Fruit fly (Drosophila melanogaster): ENCODE data around the gene Gpdh3.

dm6 chr3R:22396238-22396772 is 14.5 kb downstream of the Gpdh3 start:
- TF ChIP-seq CG31627 (GFP tag; optimal IDR thresholded peaks at IDR 0.05): no peak
- TF ChIP-seq CG11294 (GFP tag; IDR thresholded peaks at IDR 0.05): no peak
- TF ChIP-seq Smox (GFP tag; optimal IDR thresholded peaks at IDR 0.05): no peak
- TF ChIP-seq Eip75B (GFP tag; optimal IDR thresholded peaks at IDR 0.05): no peak

All from whole organism, prepupa.